Fruit fly (Drosophila melanogaster) whole organism, adult: Measurements from ENCODE around the gene wam.

Experiments used
- CG11617 ChIP-seq: fragments of 200-800 bp; sonication (Bioruptor generic); optimal IDR thresholded peaks from 2 replicates; lab custom pipeline; 2017; ENCODE audit warnings: mild to moderate bottlenecking, missing biosample characterization, missing genetic modification reagents, missing genetic modification characterization
- CG12768 ChIP-seq: fragments of 200-800 bp; sonication (Bioruptor generic); optimal IDR thresholded peaks from 2 replicates; lab custom pipeline; 2017; ENCODE audit warnings: missing biosample characterization, missing genetic modification characterization, mild to moderate bottlenecking, moderate library complexity, missing genetic modification reagents
- CG14711 ChIP-seq: fragments of 200-800 bp; sonication (Bioruptor generic); optimal IDR thresholded peaks from 2 replicates; lab custom pipeline; 2018; ENCODE audit warnings: missing biosample characterization, mild to moderate bottlenecking, missing genetic modification characterization, moderate library complexity
- CG1620 ChIP-seq: fragments of 200-800 bp; sonication (Bioruptor generic); optimal IDR thresholded peaks from 2 replicates; lab custom pipeline; 2016; ENCODE audit warnings: missing biosample characterization, missing genetic modification characterization
- CG33017 ChIP-seq: fragments of 200-800 bp; sonication (Bioruptor generic); optimal IDR thresholded peaks from 2 replicates; lab custom pipeline; 2018; ENCODE audit warnings: missing biosample characterization, mild to moderate bottlenecking, missing genetic modification characterization, moderate library complexity
- CG5204 ChIP-seq: fragments of 200-800 bp; sonication (Bioruptor generic); optimal IDR thresholded peaks from 2 replicates; lab custom pipeline; 2016; ENCODE audit warnings: missing biosample characterization, missing genetic modification characterization
- CG7045 ChIP-seq: fragments of 200-800 bp; sonication (Bioruptor generic); optimal IDR thresholded peaks from 2 replicates; lab custom pipeline; 2017; ENCODE audit warnings: missing biosample characterization, mild to moderate bottlenecking, missing genetic modification characterization
- CG7101 ChIP-seq: fragments of 200-800 bp; sonication (Bioruptor generic); optimal IDR thresholded peaks from 2 replicates; lab custom pipeline; 2018; ENCODE audit warnings: missing biosample characterization, mild to moderate bottlenecking, missing genetic modification characterization, moderate library complexity
- Clk ChIP-seq: fragments of 200-800 bp; sonication (Bioruptor generic); optimal IDR thresholded peaks from 2 replicates; lab custom pipeline; 2017; ENCODE audit warnings: missing biosample characterization, missing genetic modification characterization
- Crg-1 ChIP-seq: fragments of 200-800 bp; sonication (Bioruptor generic); optimal IDR thresholded peaks from 2 replicates; lab custom pipeline; 2016; ENCODE audit warnings: missing biosample characterization, missing genetic modification characterization
- Hr96 ChIP-seq: fragments of 200-800 bp; sonication (Bioruptor generic); optimal IDR thresholded peaks from 2 replicates; lab custom pipeline; 2016; ENCODE audit warnings: missing biosample characterization, missing genetic modification characterization
- Mnt ChIP-seq: fragments of 200-800 bp; sonication (Bioruptor generic); optimal IDR thresholded peaks from 2 replicates; lab custom pipeline; 2016; ENCODE audit warnings: missing biosample characterization, mild to moderate bottlenecking, missing genetic modification characterization
- bab1 ChIP-seq: fragments of 200-800 bp; sonication (Bioruptor generic); optimal IDR thresholded peaks from 3 replicates; lab custom pipeline; 2019; ENCODE audit warnings: missing biosample characterization, mild to moderate bottlenecking, missing genetic modification characterization, moderate library complexity
- cic ChIP-seq: fragments of 200-800 bp; sonication (Bioruptor generic); optimal IDR thresholded peaks from 2 replicates; lab custom pipeline; 2017; ENCODE audit warnings: missing biosample characterization, mild to moderate bottlenecking, missing genetic modification characterization, moderate library complexity
- cnc ChIP-seq, 2 experiments: fragments of >200 bp; optimal IDR thresholded peaks; 2 replicates each; lab custom pipeline; 2017
- kay ChIP-seq: fragments of 200-800 bp; sonication (Bioruptor generic); peaks from one replicate; lab custom pipeline; 2016; ENCODE audit warnings: missing biosample characterization, missing genetic modification characterization, borderline replicate concordance
- ovo ChIP-seq: fragments of 200-800 bp; sonication (Bioruptor generic); optimal IDR thresholded peaks from 2 replicates; lab custom pipeline; 2016; ENCODE audit warnings: missing biosample characterization, missing genetic modification characterization
- pad ChIP-seq: fragments of 200-800 bp; sonication (Bioruptor generic); optimal IDR thresholded peaks from 3 replicates; lab custom pipeline; 2017; ENCODE audit warnings: missing biosample characterization, missing genetic modification characterization, mild to moderate bottlenecking, moderate library complexity, missing genetic modification reagents
- tj ChIP-seq: fragments of 200-800 bp; sonication (Bioruptor generic); optimal IDR thresholded peaks from 3 replicates; lab custom pipeline; 2017; ENCODE audit warnings: missing biosample characterization, mild to moderate bottlenecking, missing genetic modification characterization, moderate library complexity
- toe ChIP-seq: fragments of 200-800 bp; sonication (Bioruptor generic); optimal IDR thresholded peaks from 2 replicates; lab custom pipeline; 2016; ENCODE audit warnings: missing biosample characterization, missing genetic modification characterization

wam gene

DNA sequence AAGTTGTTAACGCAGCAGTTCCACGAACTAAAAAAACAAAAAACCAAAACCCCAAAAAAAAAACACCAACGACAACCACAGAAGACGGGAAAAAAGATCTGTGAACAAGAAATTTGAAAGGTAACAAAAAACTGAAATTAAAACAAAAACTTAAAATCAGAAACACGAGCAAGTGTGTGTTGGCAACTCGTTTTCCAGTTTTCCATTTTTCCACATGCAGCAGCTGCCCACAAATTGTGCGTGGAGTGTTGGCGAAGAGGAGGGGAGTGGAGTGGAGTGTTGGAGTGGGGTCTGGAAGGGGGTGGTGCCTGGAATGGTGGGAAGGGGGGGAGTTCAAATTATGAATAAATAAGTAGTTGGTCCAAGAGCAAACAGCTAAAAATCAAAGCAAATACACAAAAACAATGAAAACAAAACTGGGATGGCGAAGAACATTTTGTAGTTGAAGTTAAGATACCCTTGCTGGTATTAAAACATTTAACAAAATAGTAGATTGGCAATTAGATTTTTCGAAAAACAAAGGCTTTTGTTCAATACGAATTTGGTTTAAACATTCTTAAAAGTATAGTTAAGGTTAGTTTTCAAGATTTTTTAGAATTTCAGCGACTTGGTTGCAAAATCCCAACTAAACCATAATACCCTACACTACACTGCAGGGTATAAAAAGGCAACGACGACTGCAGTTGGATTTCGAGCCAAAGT, 45.6 kb upstream of the wam start:
- TF ChIP-seq CG7101 (tag; lab: Kevin White, UChicago), result peak; percentile 9
- no peak for TF ChIP-seq Crg-1

DNA sequence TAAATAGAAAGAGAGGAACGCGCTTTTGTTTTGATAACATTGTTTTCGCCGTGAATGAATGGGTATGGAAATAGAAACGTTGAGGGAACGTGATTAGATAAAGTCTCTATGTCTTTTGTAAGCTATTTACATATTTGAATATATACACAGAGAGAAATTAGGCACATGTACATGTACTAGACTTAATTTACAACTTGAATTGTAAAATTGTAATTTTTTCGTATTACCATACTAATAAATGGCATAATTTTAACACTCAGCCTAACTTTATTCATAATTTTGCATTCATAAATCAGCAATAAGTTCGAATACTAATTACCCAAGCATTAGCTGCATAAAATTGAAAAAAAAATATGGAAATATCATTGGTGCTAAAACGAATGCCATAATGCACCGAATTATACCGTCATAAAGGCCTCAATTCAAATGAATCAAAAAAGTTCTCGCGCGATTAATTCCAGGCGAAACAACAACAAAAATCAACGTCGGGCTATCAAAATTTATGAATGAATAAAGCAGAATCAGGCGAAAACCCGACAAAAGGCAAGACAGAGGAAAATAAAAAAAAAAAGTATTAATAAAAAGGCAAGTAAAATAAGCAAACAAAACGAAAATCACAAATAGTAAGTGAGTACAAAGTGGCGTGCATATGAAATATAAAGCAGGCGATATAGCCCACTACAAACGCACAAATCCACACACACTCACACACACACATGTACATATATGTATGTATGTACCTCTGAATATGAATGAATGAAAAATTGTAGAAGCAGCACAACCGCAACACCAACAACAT, 44.9 kb upstream of the wam start:
- TF ChIP-seq tj, result peak; percentile 90
- no peak for TF ChIP-seq CG5204 (GFP tag; lab: Kevin White, UChicago)
- TF ChIP-seq cic (GFP tag; lab: Kevin White, UChicago), result no peak
- TF ChIP-seq Clk (GFP tag; lab: Kevin White, UChicago), result no peak
- TF ChIP-seq Hr96 (GFP tag; lab: Kevin White, UChicago), result no peak
- TF ChIP-seq ovo (GFP tag; lab: Kevin White, UChicago), result no peak
- no peak for TF ChIP-seq cnc (optimal IDR thresholded peaks at IDR 0.05; lab: Kevin White, UChicago)
- TF ChIP-seq CG7101 (tag; lab: Kevin White, UChicago), result no peak
- TF ChIP-seq Mnt (GFP tag; lab: Kevin White, UChicago), result no peak
- TF ChIP-seq CG7045, result peak; percentile 4
- no peak for TF ChIP-seq toe
- TF ChIP-seq Crg-1, result no peak
- TF ChIP-seq CG12768, result no peak
- TF ChIP-seq pad (GFP tag; lab: Kevin White, UChicago), result no peak
- TF ChIP-seq kay (GFP tag; lab: Kevin White, UChicago), result peak; percentile 39
- TF ChIP-seq CG1620 (GFP tag; lab: Kevin White, UChicago), result no peak
- no peak for TF ChIP-seq CG11617 (GFP tag; lab: Kevin White, UChicago)
- no peak for TF ChIP-seq CG14711 (tag; lab: Kevin White, UChicago)
- TF ChIP-seq CG33017 (tag; lab: Kevin White, UChicago), result no peak
- TF ChIP-seq bab1 (GFP tag; lab: Kevin White, UChicago), result no peak

DNA sequence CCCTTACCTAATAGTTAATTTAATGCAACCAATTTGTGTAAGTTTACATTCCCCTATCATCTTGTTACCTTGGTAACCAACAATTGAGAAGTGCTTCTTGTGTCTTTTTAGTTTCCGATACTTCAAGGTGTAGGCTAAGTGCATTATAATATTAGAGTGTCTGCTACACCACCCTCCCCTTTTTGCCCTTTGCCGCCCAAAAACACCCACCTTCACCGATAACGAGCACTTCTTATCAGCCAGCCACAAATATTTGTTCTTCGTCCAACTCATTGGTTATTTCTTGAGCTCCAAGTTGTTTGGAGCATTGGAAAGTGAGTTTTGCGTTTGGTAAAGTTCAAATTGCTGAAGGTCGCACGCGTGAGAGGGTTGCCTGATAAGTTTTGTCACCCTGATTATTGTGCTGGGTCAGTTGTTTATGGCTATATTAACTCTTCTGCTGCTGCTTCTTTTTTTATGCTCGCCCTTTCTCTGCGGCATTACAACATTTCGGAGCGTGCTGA, 44.1 kb upstream of the wam start:
- TF ChIP-seq cic (GFP tag; lab: Kevin White, UChicago), result peak; percentile 64
- TF ChIP-seq CG12768, result peak; percentile 0
- TF ChIP-seq CG1620 (GFP tag; lab: Kevin White, UChicago), result no peak

DNA sequence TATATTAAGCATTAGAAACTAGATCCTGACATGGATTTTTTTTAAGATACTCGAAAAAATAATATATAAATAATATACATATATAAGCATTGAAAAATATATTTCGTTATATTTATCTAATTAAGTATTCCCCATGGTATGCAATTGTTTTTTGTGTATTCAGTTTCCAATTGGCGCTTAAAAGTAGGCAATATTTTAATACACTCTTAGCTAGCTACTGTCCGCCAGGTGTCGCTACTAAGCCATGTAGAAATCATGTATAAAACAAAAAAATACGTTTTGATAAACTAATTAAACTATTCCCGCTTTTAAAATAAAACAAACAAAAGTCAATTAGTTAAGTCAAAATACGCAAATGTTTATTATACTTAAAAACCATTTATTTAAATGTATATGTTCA, 43.4 kb upstream of the wam start:
- TF ChIP-seq CG1620 (GFP tag; lab: Kevin White, UChicago) (peak; percentile 39), ovo (GFP tag; lab: Kevin White, UChicago) (no peak), tj (no peak), CG5204 (GFP tag; lab: Kevin White, UChicago) (no peak), kay (GFP tag; lab: Kevin White, UChicago) (no peak), CG14711 (tag; lab: Kevin White, UChicago) (no peak), CG33017 (tag; lab: Kevin White, UChicago) (no peak), Crg-1 (no peak), cic (GFP tag; lab: Kevin White, UChicago) (no peak), Hr96 (GFP tag; lab: Kevin White, UChicago) (no peak), toe (peak; percentile 18), CG7045 (no peak), Mnt (GFP tag; lab: Kevin White, UChicago) (no peak), Clk (GFP tag; lab: Kevin White, UChicago) (no peak), CG12768 (no peak), CG7101 (tag; lab: Kevin White, UChicago) (no peak), cnc (optimal IDR thresholded peaks at IDR 0.05; lab: Kevin White, UChicago) (no peak), CG11617 (GFP tag; lab: Kevin White, UChicago) (no peak), pad (GFP tag; lab: Kevin White, UChicago) (peak; percentile 6), bab1 (GFP tag; lab: Kevin White, UChicago) (peak; percentile 64)

- TF ChIP-seq Mnt (GFP tag; lab: Kevin White, UChicago) (no peak), Hr96 (GFP tag; lab: Kevin White, UChicago) (no peak), cnc (optimal IDR thresholded peaks at IDR 0.05; lab: Kevin White, UChicago) (no peak), bab1 (GFP tag; lab: Kevin White, UChicago) (no peak), pad (GFP tag; lab: Kevin White, UChicago) (no peak), CG5204 (GFP tag; lab: Kevin White, UChicago) (no peak), CG7045 (no peak)
These were observed 39.9 kb upstream of the wam start for dm6 chr3R:23327707-23328106.

dm6 chr3R:23326292-23326691, 38.4 kb upstream of the wam start:
- TF ChIP-seq CG1620 (GFP tag; lab: Kevin White, UChicago), result no peak
- no peak for TF ChIP-seq CG5204 (GFP tag; lab: Kevin White, UChicago)
- no peak for TF ChIP-seq pad (GFP tag; lab: Kevin White, UChicago)
- TF ChIP-seq cnc (optimal IDR thresholded peaks at IDR 0.05; lab: Kevin White, UChicago), result no peak
- TF ChIP-seq CG14711 (tag; lab: Kevin White, UChicago), result no peak
- TF ChIP-seq Hr96 (GFP tag; lab: Kevin White, UChicago), result no peak
- TF ChIP-seq kay (GFP tag; lab: Kevin White, UChicago), result no peak
- TF ChIP-seq CG33017 (tag; lab: Kevin White, UChicago), result peak; percentile 26
- no peak for TF ChIP-seq Crg-1
- TF ChIP-seq toe, result no peak
- no peak for TF ChIP-seq tj
- no peak for TF ChIP-seq CG11617 (GFP tag; lab: Kevin White, UChicago)
- TF ChIP-seq CG7045, result no peak
- TF ChIP-seq Clk (GFP tag; lab: Kevin White, UChicago), result peak; percentile 6
- no peak for TF ChIP-seq cic (GFP tag; lab: Kevin White, UChicago)
- TF ChIP-seq ovo (GFP tag; lab: Kevin White, UChicago), result no peak
- peak; percentile 17 for TF ChIP-seq CG12768
- TF ChIP-seq bab1 (GFP tag; lab: Kevin White, UChicago), result no peak
- TF ChIP-seq CG7101 (tag; lab: Kevin White, UChicago), result peak; percentile 36
- no peak for TF ChIP-seq Mnt (GFP tag; lab: Kevin White, UChicago)
